Fruit fly (Drosophila melanogaster) whole organism, wandering third instar larva: ENCODE data around the gene YL-1.

ENCODE experiments used
- Abd-B ChIP-seq: fragments of >200 bp; optimal IDR thresholded peaks from 2 replicates; lab custom pipeline; 2017; ENCODE audit warnings: missing biosample characterization, missing genetic modification characterization
- CG9705 ChIP-seq: fragments of 200-800 bp; sonication (Bioruptor generic); optimal IDR thresholded peaks from 2 replicates; lab custom pipeline; 2018; ENCODE audit warnings: missing biosample characterization, mild to moderate bottlenecking, missing genetic modification characterization
- CrebA ChIP-seq: fragments of 200-800 bp; sonication (Bioruptor generic); optimal IDR thresholded peaks from 2 replicates; lab custom pipeline; 2016; ENCODE audit warnings: missing biosample characterization, mild to moderate bottlenecking, missing genetic modification characterization, borderline replicate concordance
- Dfd ChIP-seq: fragments of >200 bp; optimal IDR thresholded peaks from 2 replicates; lab custom pipeline; 2017; ENCODE audit warnings: missing biosample characterization, missing genetic modification characterization
- Dif ChIP-seq: fragments of 200-275, 200-300 bp; sonication (Bioruptor generic); optimal IDR thresholded peaks from 2 replicates; lab custom pipeline; 2018; ENCODE audit warnings: missing biosample characterization, missing genetic modification characterization; ENCODE audit not compliant: partially characterized antibody
- Hnf4 ChIP-seq: fragments of 200-800 bp; sonication (Bioruptor generic); optimal IDR thresholded peaks from 2 replicates; lab custom pipeline; 2016; ENCODE audit warnings: missing biosample characterization, mild to moderate bottlenecking, missing genetic modification characterization
- Hr78 ChIP-seq: fragments of >200 bp; optimal IDR thresholded peaks from 2 replicates; lab custom pipeline; 2017; ENCODE audit warnings: missing biosample characterization, missing genetic modification characterization
- Hr83 ChIP-seq: fragments of 200-300 bp; sonication (Bioruptor generic); optimal IDR thresholded peaks from 2 replicates; lab custom pipeline; 2016; ENCODE audit warnings: missing biosample characterization, mild to moderate bottlenecking, missing genetic modification characterization, moderate library complexity; ENCODE audit not compliant: poor library complexity, severe bottlenecking
- Jra ChIP-seq: sonication (Bioruptor generic); optimal IDR thresholded peaks from 2 replicates; lab custom pipeline; 2016; ENCODE audit warnings: missing biosample characterization, missing genetic modification characterization
- Mio ChIP-seq: sonication (Bioruptor generic); optimal IDR thresholded peaks from 2 replicates; lab custom pipeline; 2016; ENCODE audit warnings: missing biosample characterization, missing genetic modification characterization
- Myc ChIP-seq: fragments of >200 bp; optimal IDR thresholded peaks from 2 replicates; lab custom pipeline; 2017
- N ChIP-seq: fragments of >200 bp; optimal IDR thresholded peaks from 2 replicates; lab custom pipeline; 2018; ENCODE audit warnings: missing biosample characterization, missing external identifiers, missing genetic modification characterization
- OdsH ChIP-seq: fragments of 200-800 bp; sonication (Bioruptor generic); optimal IDR thresholded peaks from 2 replicates; lab custom pipeline; 2016; ENCODE audit warnings: missing biosample characterization, mild to moderate bottlenecking, missing genetic modification characterization
- Rel ChIP-seq, 2 experiments: fragments of 200-800 bp; sonication (Bioruptor generic) in 1 of 2; optimal IDR thresholded peaks; 2 replicates in 1 of 2; 3 replicates in 1 of 2; lab custom pipeline; 2016 to 2019; ENCODE audit warnings: mild to moderate bottlenecking in 2 of 2, missing biosample characterization in 2 of 2, missing genetic modification characterization in 2 of 2, moderate library complexity in 1 of 2
- Sp1 ChIP-seq: fragments of 200-800 bp; sonication (Bioruptor generic); optimal IDR thresholded peaks from 3 replicates; lab custom pipeline; 2019; ENCODE audit warnings: missing biosample characterization, mild to moderate bottlenecking, missing genetic modification characterization, moderate library complexity
- Vsx2 ChIP-seq: fragments of 200-300, 225-300 bp; sonication (Bioruptor generic); optimal IDR thresholded peaks from 2 replicates; lab custom pipeline; 2018; ENCODE audit warnings: missing biosample characterization, missing genetic modification characterization; ENCODE audit not compliant: partially characterized antibody
- br ChIP-seq: fragments of 200-800 bp; sonication (Bioruptor generic); optimal IDR thresholded peaks from 2 replicates; lab custom pipeline; 2016; ENCODE audit warnings: missing biosample characterization, missing genetic modification characterization
- brk ChIP-seq: fragments of 200-800 bp; sonication (Bioruptor generic); optimal IDR thresholded peaks from 2 replicates; lab custom pipeline; 2016; ENCODE audit warnings: missing biosample characterization, mild to moderate bottlenecking, missing genetic modification characterization
- dl ChIP-seq, 2 experiments: fragments of 175-275, 200-275 bp in 1 of 2; fragments of 200-275 bp in 1 of 2; sonication (Bioruptor generic); optimal IDR thresholded peaks; lab custom pipeline; 2018; ENCODE audit warnings: mild to moderate bottlenecking in 2 of 2, missing biosample characterization in 2 of 2, missing genetic modification characterization in 2 of 2, moderate library complexity in 2 of 2; ENCODE audit not compliant: partially characterized antibody in 2 of 2, insufficient read depth in 1 of 2
- dmrt93B ChIP-seq: fragments of 200-800 bp; sonication (Bioruptor generic); optimal IDR thresholded peaks from 2 replicates; lab custom pipeline; 2018; ENCODE audit warnings: missing biosample characterization, mild to moderate bottlenecking, missing genetic modification characterization
- dsf ChIP-seq: sonication (Bioruptor generic); optimal IDR thresholded peaks from 2 replicates; lab custom pipeline; 2016; ENCODE audit warnings: missing biosample characterization, missing genetic modification characterization, borderline replicate concordance
- ey ChIP-seq: fragments of 200-800 bp; sonication (Bioruptor generic); optimal IDR thresholded peaks from 2 replicates; lab custom pipeline; 2016; ENCODE audit warnings: missing biosample characterization, missing genetic modification characterization
- foxo ChIP-seq, 2 experiments: fragments of 200-800 bp; sonication (Bioruptor generic); optimal IDR thresholded peaks; 2 replicates in 1 of 2; 3 replicates in 1 of 2; lab custom pipeline; 2016 to 2017; ENCODE audit warnings: missing biosample characterization in 2 of 2, missing genetic modification characterization in 2 of 2
- fru ChIP-seq: fragments of 200-800 bp; sonication (Bioruptor generic); optimal IDR thresholded peaks from 3 replicates; lab custom pipeline; 2016; ENCODE audit warnings: missing biosample characterization, mild to moderate bottlenecking, missing genetic modification characterization
- h ChIP-seq: fragments of 200-800 bp; sonication (Bioruptor generic); optimal IDR thresholded peaks from 3 replicates; lab custom pipeline; 2016; ENCODE audit warnings: missing biosample characterization, mild to moderate bottlenecking, missing genetic modification characterization
- jim ChIP-seq: fragments of 175-275, 200-325 bp; sonication (Bioruptor generic); optimal IDR thresholded peaks from 2 replicates; lab custom pipeline; 2016; ENCODE audit warnings: missing biosample characterization, mild to moderate bottlenecking, missing genetic modification characterization
- lola ChIP-seq: fragments of >200 bp; optimal IDR thresholded peaks from 2 replicates; lab custom pipeline; 2017; ENCODE audit warnings: missing biosample characterization, missing genetic modification characterization
- pan ChIP-seq: fragments of >200 bp; optimal IDR thresholded peaks from 2 replicates; lab custom pipeline; 2017
- psq ChIP-seq: fragments of 200-800 bp; sonication (Bioruptor generic); optimal IDR thresholded peaks from 3 replicates; lab custom pipeline; 2017; ENCODE audit warnings: missing biosample characterization, mild to moderate bottlenecking, missing genetic modification characterization, moderate library complexity
- rgr ChIP-seq: fragments of 200-800 bp; sonication (Bioruptor generic); optimal IDR thresholded peaks from 3 replicates; lab custom pipeline; 2016; ENCODE audit warnings: missing biosample characterization, mild to moderate bottlenecking, missing genetic modification characterization
- sage ChIP-seq: fragments of 200-800 bp; sonication (Bioruptor generic); optimal IDR thresholded peaks from 2 replicates; lab custom pipeline; 2016; ENCODE audit warnings: missing biosample characterization, mild to moderate bottlenecking, missing genetic modification characterization
- sv ChIP-seq: fragments of 200-800 bp; sonication (Bioruptor generic); optimal IDR thresholded peaks from 3 replicates; lab custom pipeline; 2016; ENCODE audit warnings: missing biosample characterization, missing genetic modification characterization
- tai ChIP-seq: sonication (Bioruptor generic); optimal IDR thresholded peaks from 2 replicates; lab custom pipeline; 2016; ENCODE audit warnings: missing biosample characterization, missing genetic modification characterization
- usp ChIP-seq: fragments of >200 bp; optimal IDR thresholded peaks from 2 replicates; lab custom pipeline; 2017; ENCODE audit warnings: missing biosample characterization, missing genetic modification characterization
- woc ChIP-seq: sonication (Bioruptor generic); optimal IDR thresholded peaks from 2 replicates; lab custom pipeline; 2016; ENCODE audit warnings: missing biosample characterization, mild to moderate bottlenecking, missing genetic modification characterization

Gene YL-1

DNA sequence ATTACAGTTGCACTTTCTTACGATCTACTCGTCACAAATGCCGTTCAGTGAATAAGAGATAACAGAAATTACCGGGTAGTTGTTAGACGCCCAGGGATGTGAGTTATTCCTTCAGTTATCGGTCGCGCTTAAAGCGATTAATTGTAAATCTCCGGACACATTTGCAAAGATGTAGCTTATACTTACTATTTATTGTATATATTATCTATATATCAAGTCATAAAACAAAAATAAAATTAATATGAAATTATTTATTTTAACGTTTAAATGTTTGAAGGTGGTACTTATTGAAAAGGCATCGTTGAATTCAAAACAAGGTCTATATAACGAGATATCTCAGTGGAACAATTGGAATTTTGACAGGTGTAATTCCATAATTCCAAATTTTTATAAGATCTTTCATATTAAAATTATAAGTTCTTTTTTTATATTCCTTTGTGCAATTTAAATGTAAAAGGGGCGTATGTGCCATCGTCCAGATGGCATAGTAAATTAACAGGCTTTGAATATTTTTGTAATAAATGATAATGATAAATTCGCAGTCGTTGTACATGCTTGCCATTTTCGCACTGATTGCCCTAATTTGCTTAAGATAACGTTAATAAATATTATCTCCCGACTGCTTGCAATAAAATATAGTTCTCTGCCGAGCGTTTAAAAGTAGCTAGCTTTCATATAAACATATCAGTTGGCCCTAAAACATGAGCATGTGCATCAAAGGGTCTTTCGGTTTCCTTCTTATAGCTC is 31.3 kb downstream of the YL-1 start, which contains the start of the genes aub and lectin-33A:
TSS of gene aub (minus strand) at position 101 of the 747 bp plus-strand sequence.
TSS of gene lectin-33A (plus strand) at position 697 of the 747 bp plus-strand sequence.
- TF ChIP-seq N (GFP tag; lab: Kevin White, UChicago) (no peak), Hnf4 (GFP tag; lab: Kevin White, UChicago) (no peak), psq (GFP tag; lab: Kevin White, UChicago) (no peak), Abd-B (GFP tag; lab: Kevin White, UChicago) (no peak), dl (GFP tag; optimal IDR thresholded peaks at IDR 0.05; lab: Kevin White, UChicago; ENCODE audit: insufficient read depth in 1 of 2, partially characterized antibody in 2 of 2) (no peak), Sp1 (GFP tag; lab: Kevin White, UChicago) (no peak), dmrt93B (GFP tag; lab: Kevin White, UChicago) (no peak), Dfd (GFP tag; lab: Kevin White, UChicago) (no peak), fru (no peak), brk (GFP tag; lab: Kevin White, UChicago) (no peak)
- TF ChIP-seq, all 38 proteins: peak for 0

- TF ChIP-seq h (peak; percentile 62), Sp1 (GFP tag; lab: Kevin White, UChicago) (peak; percentile 80), Abd-B (GFP tag; lab: Kevin White, UChicago) (no peak), ey (GFP tag; lab: Kevin White, UChicago) (peak; percentile 4), dmrt93B (GFP tag; lab: Kevin White, UChicago) (peak; percentile 60), OdsH (GFP tag; lab: Kevin White, UChicago) (peak; percentile 46), N (GFP tag; lab: Kevin White, UChicago) (no peak), Hnf4 (GFP tag; lab: Kevin White, UChicago) (peak; percentile 22), Myc (lab: Kevin White, UChicago) (peak; percentile 59), rgr (GFP tag; lab: Kevin White, UChicago) (no peak), Jra (peak; percentile 19), psq (GFP tag; lab: Kevin White, UChicago) (peak; percentile 32), usp (GFP tag; lab: Kevin White, UChicago) (no peak), foxo (GFP tag; optimal IDR thresholded peaks at IDR 0.05; lab: Kevin White, UChicago) (no peak), br (GFP tag; lab: Kevin White, UChicago) (peak; percentile 61), Dif (no peak), pan (no peak), jim (GFP tag; lab: Kevin White, UChicago) (no peak), lola (no peak), woc (no peak), fru (no peak), Hr83 (GFP tag; lab: Kevin White, UChicago) (peak; percentile 87), CG9705 (GFP tag; lab: Kevin White, UChicago) (peak; percentile 52)
Measured at dm6 chr2L:11003925-11004673, 33.9 kb downstream of the YL-1 start, which contains the start of gene RpL9. Gene RpL9 (minus strand): TSS chr2L:11004189.

- TF ChIP-seq brk (GFP tag; lab: Kevin White, UChicago) (no peak), psq (GFP tag; lab: Kevin White, UChicago) (no peak), br (GFP tag; lab: Kevin White, UChicago) (no peak), usp (GFP tag; lab: Kevin White, UChicago) (no peak), pan (no peak), tai (no peak), Abd-B (GFP tag; lab: Kevin White, UChicago) (no peak)
Measured at dm6 chr2L:11004674-11005045, 34.4 kb downstream of the YL-1 start, which contains the start of gene Nup154. Gene Nup154 (plus strand): TSS chr2L:11004820.

DNA sequence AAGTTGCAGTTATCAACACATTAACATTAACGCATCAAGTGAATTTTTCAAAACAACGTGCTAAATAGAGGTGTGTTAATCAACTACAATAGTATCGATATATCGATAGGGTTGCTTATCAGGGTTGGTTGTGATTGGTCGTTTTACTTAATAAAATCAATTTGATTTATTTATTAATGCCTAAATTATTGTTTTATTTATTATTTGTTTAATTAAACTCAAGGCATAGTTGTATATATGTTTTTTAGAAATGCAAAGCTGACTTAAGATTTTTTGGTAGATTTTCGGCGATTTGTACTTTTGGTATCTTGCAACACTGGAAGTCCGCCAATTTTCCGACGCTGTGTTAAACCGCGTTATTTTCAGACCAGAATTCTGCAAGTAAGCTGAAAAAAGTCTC is 40.8 kb downstream of the YL-1 start, which contains the start of the genes Art8 and dUTPase:
TSS of gene Art8 (minus strand) at position 88 of the 400 bp plus-strand sequence.
TSS of gene dUTPase (plus strand) at position 314 of the 400 bp plus-strand sequence.
- TF ChIP-seq Rel (GFP tag; optimal IDR thresholded peaks at IDR 0.05; lab: Kevin White, UChicago): no peak
- peak; percentile 43 for TF ChIP-seq Rel (tag; optimal IDR thresholded peaks at IDR 0.05; lab: Kevin White, UChicago)
- TF ChIP-seq woc: no peak
- TF ChIP-seq rgr (GFP tag; lab: Kevin White, UChicago): peak; percentile 73
- TF ChIP-seq Jra: peak; percentile 78
- no peak for TF ChIP-seq Abd-B (GFP tag; lab: Kevin White, UChicago)
- TF ChIP-seq tai: no peak
- TF ChIP-seq dmrt93B (GFP tag; lab: Kevin White, UChicago): no peak
- TF ChIP-seq foxo (GFP tag; optimal IDR thresholded peaks at IDR 0.05; lab: Kevin White, UChicago): peak in 1 of 2 experiments; percentile 84
- peak; percentile 74 for TF ChIP-seq sage (GFP tag; lab: Kevin White, UChicago)
- TF ChIP-seq jim (GFP tag; lab: Kevin White, UChicago): no peak
- TF ChIP-seq h: peak; percentile 76
- no peak for TF ChIP-seq Mio
- TF ChIP-seq psq (GFP tag; lab: Kevin White, UChicago): peak; percentile 69
- TF ChIP-seq N (GFP tag; lab: Kevin White, UChicago): no peak
- TF ChIP-seq sv: peak; percentile 72
- peak; percentile 56 for TF ChIP-seq fru
- peak; percentile 24 for TF ChIP-seq CG9705 (GFP tag; lab: Kevin White, UChicago)
- TF ChIP-seq Vsx2 (GFP tag; lab: Kevin White, UChicago): no peak
- TF ChIP-seq Dfd (GFP tag; lab: Kevin White, UChicago): no peak
- TF ChIP-seq lola: no peak
- TF ChIP-seq dsf (GFP tag; lab: Kevin White, UChicago): peak; percentile 79
- no peak for TF ChIP-seq usp (GFP tag; lab: Kevin White, UChicago)
- no peak for TF ChIP-seq dl (GFP tag; optimal IDR thresholded peaks at IDR 0.05; lab: Kevin White, UChicago; ENCODE audit: insufficient read depth in 1 of 2, partially characterized antibody in 2 of 2)
- TF ChIP-seq br (GFP tag; lab: Kevin White, UChicago): peak; percentile 51
- TF ChIP-seq Hr78 (GFP tag; lab: Kevin White, UChicago): no peak
- peak; percentile 70 for TF ChIP-seq OdsH (GFP tag; lab: Kevin White, UChicago)
- TF ChIP-seq CrebA (GFP tag; lab: Kevin White, UChicago): no peak
